Worm (Caenorhabditis elegans): ENCODE data around the gene F57H12.5.

ce11 chrIV:7954006-7954405 lies 13.1 kb upstream of the F57H12.5 start:
- no peak for TF ChIP-seq flt-1 (GFP tag; IDR thresholded peaks at IDR 0.05)
- no peak for TF ChIP-seq cog-1 (tag; optimal IDR thresholded peaks at IDR 0.05)

Data from whole organism, midembryonic.